Worm (Caenorhabditis elegans) whole organism, L1 larva: ENCODE measurements around the gene T28H10.2.

Experiments
- aly-2 ChIP-seq: fragments of 150-350 bp; optimal IDR thresholded peaks from 2 replicates; lab custom pipeline; 2014; ENCODE audit warnings: missing biosample characterization, missing genetic modification characterization
- ceh-63 ChIP-seq: fragments of 200-800 bp; sonication (Bioruptor generic); optimal IDR thresholded peaks from 2 replicates; lab custom pipeline; 2018; ENCODE audit warnings: mild to moderate bottlenecking, missing genetic modification characterization, missing compliant biosample characterization
- dsc-1 ChIP-seq: sonication (generic microtip); optimal IDR thresholded peaks from 2 replicates; lab custom pipeline; 2016; ENCODE audit warnings: mild to moderate bottlenecking, missing genetic modification characterization, missing compliant biosample characterization
- efl-1 ChIP-seq, 4 experiments: fragments of 150-350 bp; optimal IDR thresholded peaks in 3 of 4; peaks in 1 of 4; 1 replicate in 1 of 4; 2 replicates in 3 of 4; lab custom pipeline; 2014; ENCODE audit warnings: missing biosample characterization in 2 of 4, missing genetic modification characterization in 2 of 4, missing genetic modification reagents in 2 of 4
- elt-3 ChIP-seq, 6 experiments: fragments of 150-350 bp in 1 of 6; sonication (generic microtip); optimal IDR thresholded peaks; 2 replicates each; lab custom pipeline; 2017 to 2018; ENCODE audit warnings: missing biosample characterization in 6 of 6, missing genetic modification characterization in 6 of 6, inconsistent platforms in 1 of 6
- fkh-10 ChIP-seq: sonication (generic microtip); optimal IDR thresholded peaks from 2 replicates; lab custom pipeline; 2017; ENCODE audit warnings: missing biosample characterization, missing genetic modification reagents, missing genetic modification characterization
- fkh-4 ChIP-seq: sonication (generic microtip); optimal IDR thresholded peaks from 2 replicates; lab custom pipeline; 2016; ENCODE audit warnings: missing compliant biosample characterization, missing genetic modification characterization, borderline replicate concordance
- fkh-8 ChIP-seq: sonication (generic microtip); optimal IDR thresholded peaks from 2 replicates; lab custom pipeline; 2016; ENCODE audit warnings: mild to moderate bottlenecking, missing genetic modification characterization, missing compliant biosample characterization
- hlh-17 ChIP-seq: fragments of 200-800 bp; sonication (Bioruptor generic); optimal IDR thresholded peaks from 2 replicates; lab custom pipeline; 2018; ENCODE audit warnings: missing genetic modification characterization, mild to moderate bottlenecking, missing compliant biosample characterization, moderate library complexity, borderline replicate concordance
- irx-1 ChIP-seq: sonication (generic microtip); optimal IDR thresholded peaks from 2 replicates; lab custom pipeline; 2016; ENCODE audit warnings: missing genetic modification characterization, missing compliant biosample characterization
- isw-1 ChIP-seq: fragments of 200-800 bp; sonication (Bioruptor generic); IDR thresholded peaks from 2 replicates; pipeline ENCODE4 v1.3.6; 2022; ENCODE audit warnings: missing genetic modification characterization, missing compliant biosample characterization
- lin-14 ChIP-seq: fragments of 200-800 bp; sonication (Bioruptor generic); optimal IDR thresholded peaks from 2 replicates; lab custom pipeline; 2018; ENCODE audit warnings: mild to moderate bottlenecking, missing genetic modification characterization, moderate library complexity, missing compliant biosample characterization
- lin-35 ChIP-seq, 2 experiments: fragments of 150-350 bp; optimal IDR thresholded peaks; 2 replicates each; lab custom pipeline; 2014; ENCODE audit warnings: missing biosample characterization in 2 of 2, missing genetic modification characterization in 2 of 2, missing genetic modification reagents in 2 of 2
- lsy-2 ChIP-seq, 2 experiments: fragments of 150-350 bp; optimal IDR thresholded peaks; 2 replicates each; lab custom pipeline; 2014; ENCODE audit warnings: missing biosample characterization in 2 of 2, missing genetic modification characterization in 2 of 2
- nhr-28 ChIP-seq: fragments of 150-350 bp; optimal IDR thresholded peaks from 2 replicates; lab custom pipeline; 2014; ENCODE audit warnings: missing biosample characterization, missing genetic modification characterization
- nhr-71 ChIP-seq: sonication (generic microtip); optimal IDR thresholded peaks from 2 replicates; lab custom pipeline; 2016; ENCODE audit warnings: mild to moderate bottlenecking, missing genetic modification characterization, moderate library complexity, missing compliant biosample characterization
- nhr-85 ChIP-seq: sonication (generic microtip); peaks from one replicate; lab custom pipeline; 2016; ENCODE audit warnings: missing genetic modification characterization, inconsistent platforms, missing compliant biosample characterization
- nhr-90 ChIP-seq: sonication (generic microtip); optimal IDR thresholded peaks from 2 replicates; lab custom pipeline; 2016; ENCODE audit warnings: mild to moderate bottlenecking, missing genetic modification characterization, missing compliant biosample characterization; ENCODE audit not compliant: poor library complexity
- pax-3 ChIP-seq: fragments of 200-800 bp; sonication (Bioruptor generic); optimal IDR thresholded peaks from 2 replicates; lab custom pipeline; 2018; ENCODE audit warnings: mild to moderate bottlenecking, missing genetic modification characterization, moderate library complexity, missing compliant biosample characterization
- pqm-1 ChIP-seq: sonication (generic microtip); optimal IDR thresholded peaks from 3 replicates; lab custom pipeline; 2017; ENCODE audit warnings: missing biosample characterization, missing genetic modification characterization
- rnt-1 ChIP-seq: sonication (generic microtip); optimal IDR thresholded peaks from 2 replicates; lab custom pipeline; 2016; ENCODE audit warnings: mild to moderate bottlenecking, missing genetic modification characterization, moderate library complexity, missing compliant biosample characterization
- skn-1 ChIP-seq: fragments of 150-350 bp; optimal IDR thresholded peaks from 2 replicates; lab custom pipeline; 2014; ENCODE audit warnings: missing biosample characterization, missing genetic modification characterization
- sox-4 ChIP-seq: sonication (generic microtip); optimal IDR thresholded peaks from 2 replicates; lab custom pipeline; 2016; ENCODE audit warnings: missing genetic modification characterization, missing compliant biosample characterization
- swsn-7 ChIP-seq: sonication (generic microtip); optimal IDR thresholded peaks from 2 replicates; lab custom pipeline; 2016; ENCODE audit warnings: missing genetic modification characterization, missing compliant biosample characterization
- tlp-1 ChIP-seq: fragments of 150-350 bp; optimal IDR thresholded peaks from 2 replicates; lab custom pipeline; 2014; ENCODE audit warnings: missing biosample characterization, missing genetic modification characterization
- unc-62 ChIP-seq: fragments of 150-350 bp; optimal IDR thresholded peaks from 2 replicates; lab custom pipeline; 2014; ENCODE audit warnings: missing biosample characterization, missing genetic modification reagents, missing genetic modification characterization
- unc-98 ChIP-seq: fragments of 200-800 bp; sonication (Bioruptor generic); IDR thresholded peaks from 2 replicates; pipeline ENCODE4 v1.3.6; 2022; ENCODE audit warnings: missing genetic modification characterization, missing compliant biosample characterization
- ztf-4 ChIP-seq: fragments of 150-350 bp; optimal IDR thresholded peaks from 2 replicates; lab custom pipeline; 2014; ENCODE audit warnings: missing biosample characterization, missing genetic modification characterization

The T28H10.2 gene

DNA sequence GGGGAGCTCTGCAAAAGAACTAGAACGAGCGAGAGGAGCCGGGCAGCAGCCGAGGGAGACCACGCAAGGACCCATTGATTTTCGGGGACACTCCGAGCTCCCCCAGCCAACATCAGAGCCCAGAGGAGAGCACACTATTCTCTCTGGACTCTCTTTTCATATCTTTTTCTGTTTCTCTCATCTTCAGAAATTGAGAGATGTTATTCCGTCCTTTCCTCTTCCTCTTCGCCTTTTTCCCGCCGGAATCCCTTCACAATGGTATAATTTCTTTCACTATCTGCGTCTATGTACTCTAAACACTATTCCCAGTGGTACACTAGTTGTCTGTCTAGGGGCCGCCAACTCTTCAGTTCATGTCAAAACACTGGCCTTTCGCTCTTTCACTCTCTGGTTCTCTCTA lies 47.4 kb downstream of the T28H10.2 start (continued):
- TF ChIP-seq swsn-7 (peak; percentile 92), nhr-85 (tag; lab: Kevin White, UChicago) (peak; percentile 85), hlh-17 (GFP tag; lab: Kevin White, UChicago) (no peak), nhr-90 (tag; lab: Kevin White, UChicago) (peak; percentile 55), unc-62 (GFP tag; lab: Kevin White, UChicago) (no peak), aly-2 (tag; lab: Kevin White, UChicago) (peak; percentile 46), nhr-71 (tag; lab: Kevin White, UChicago) (peak; percentile 94), ztf-4 (tag; lab: Kevin White, UChicago) (peak; percentile 76), isw-1 (peak; percentile 72), fkh-10 (GFP tag; lab: Kevin White, UChicago) (peak; percentile 96), nhr-28 (no peak), unc-98 (no peak), pqm-1 (tag; lab: Kevin White, UChicago) (no peak), ceh-63 (peak; percentile 68), fkh-8 (tag; lab: Kevin White, UChicago) (peak; percentile 95), rnt-1 (tag; lab: Kevin White, UChicago) (peak; percentile 62), skn-1 (tag; lab: Kevin White, UChicago) (peak; percentile 45), irx-1 (tag; lab: Kevin White, UChicago) (peak; percentile 88), sox-4 (tag; lab: Kevin White, UChicago) (no peak), fkh-4 (no peak)

DNA sequence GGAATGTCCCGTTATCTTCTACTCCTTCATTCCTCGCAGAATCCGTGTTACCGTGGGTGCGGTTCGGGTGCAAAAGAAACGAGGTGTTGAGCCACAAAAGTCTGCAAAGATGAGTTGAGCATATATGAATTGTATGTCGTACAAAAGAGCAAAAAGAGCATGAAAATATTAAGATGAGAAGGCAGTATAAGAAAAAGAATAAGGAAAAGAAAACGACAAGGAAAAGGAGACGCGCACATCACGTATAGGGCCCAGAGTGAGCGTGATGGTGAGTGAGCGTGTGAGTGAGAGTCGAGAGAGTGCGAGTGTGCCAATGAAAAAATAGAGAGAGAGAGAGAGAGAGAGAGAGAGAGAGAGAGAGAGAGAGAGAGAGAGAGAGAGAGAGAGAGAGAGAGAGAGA lies 49.8 kb downstream of the T28H10.2 start, which contains the start of gene egl-10:
egl-10 (minus strand) TSS at position 101 of the 400 bp plus-strand sequence.
- TF ChIP-seq elt-3 (tag; optimal IDR thresholded peaks at IDR 0.05; lab: Kevin White, UChicago), result no peak
- TF ChIP-seq lin-14 (GFP tag; lab: Kevin White, UChicago), result peak; percentile 6
- no peak for TF ChIP-seq tlp-1 (tag; lab: Kevin White, UChicago)
- peak in 1 of 2 experiments; percentile 10 for TF ChIP-seq lsy-2 (tag; optimal IDR thresholded peaks at IDR 0.05; lab: Kevin White, UChicago)
- TF ChIP-seq dsc-1 (tag; lab: Kevin White, UChicago), result no peak
- TF ChIP-seq efl-1 (optimal IDR thresholded peaks at IDR 0.05; lab: Kevin White, UChicago), result peak; percentile 19 to 29
- TF ChIP-seq efl-1 (GFP tag; optimal IDR thresholded peaks at IDR 0.05 in 1 of 2; lab: Kevin White, UChicago), result peak in 1 of 2 experiments; percentile 65
- TF ChIP-seq lin-35 (GFP tag; optimal IDR thresholded peaks at IDR 0.05; lab: Kevin White, UChicago), result peak in 1 of 2 experiments; percentile 4
- no peak for TF ChIP-seq fkh-10 (GFP tag; lab: Kevin White, UChicago)
- no peak for TF ChIP-seq irx-1 (tag; lab: Kevin White, UChicago)
- no peak for TF ChIP-seq pax-3
- TF ChIP-seq, all 84 proteins: peak for 4
